Fruit fly (Drosophila melanogaster) whole organism, embryonic: Measurements from ENCODE around the gene ppk7.

Source experiments
- ATbp ChIP-seq: fragments of 200-800 bp; sonication (Bioruptor generic); optimal IDR thresholded peaks from 2 replicates; lab custom pipeline; 2017; ENCODE audit warnings: missing biosample characterization, mild to moderate bottlenecking, missing genetic modification characterization, missing genetic modification reagents
- Abd-B ChIP-seq: fragments of 200-800 bp; sonication (Bioruptor generic); optimal IDR thresholded peaks from 2 replicates; lab custom pipeline; 2018; ENCODE audit warnings: missing biosample characterization, mild to moderate bottlenecking, missing genetic modification characterization, moderate library complexity
- Blimp-1 ChIP-seq: fragments of 200-800 bp; sonication (Bioruptor generic); optimal IDR thresholded peaks from 3 replicates; lab custom pipeline; 2018; ENCODE audit warnings: missing biosample characterization, missing genetic modification characterization, mild to moderate bottlenecking, moderate library complexity, missing genetic modification reagents
- CG10979 ChIP-seq: fragments of 200-800 bp; sonication (Bioruptor generic); optimal IDR thresholded peaks from 2 replicates; lab custom pipeline; 2018; ENCODE audit warnings: missing biosample characterization, mild to moderate bottlenecking, missing genetic modification characterization, moderate library complexity
- CG11247 ChIP-seq: fragments of 200-800 bp; sonication (Bioruptor generic); IDR thresholded peaks from 2 replicates; pipeline ENCODE4 v1.3.6; 2022; ENCODE audit warnings: missing biosample characterization, missing genetic modification characterization
- CG13123 ChIP-seq: fragments of 200-800 bp; sonication (Bioruptor generic); optimal IDR thresholded peaks from 2 replicates; lab custom pipeline; 2016; ENCODE audit warnings: missing biosample characterization, missing genetic modification characterization
- CG1602 ChIP-seq: fragments of 200-800 bp; sonication (Bioruptor generic); optimal IDR thresholded peaks from 3 replicates; lab custom pipeline; 2016; ENCODE audit warnings: missing biosample characterization, missing genetic modification characterization
- CG1603 ChIP-seq: fragments of 200-800 bp; sonication (Bioruptor generic); optimal IDR thresholded peaks from 2 replicates; lab custom pipeline; 2019; ENCODE audit warnings: missing biosample characterization, mild to moderate bottlenecking, missing genetic modification characterization, moderate library complexity
- CG1832 ChIP-seq: fragments of 200-800 bp; sonication (Bioruptor generic); optimal IDR thresholded peaks from 2 replicates; lab custom pipeline; 2017; ENCODE audit warnings: missing biosample characterization, mild to moderate bottlenecking, missing genetic modification characterization, inconsistent platforms
- CG2712 ChIP-seq: fragments of 200-800 bp; optimal IDR thresholded peaks from 3 replicates; lab custom pipeline; 2019; ENCODE audit warnings: missing biosample characterization, mild to moderate bottlenecking, missing genetic modification characterization, moderate library complexity
- CG34376 ChIP-seq: fragments of 200-800 bp; sonication (Bioruptor generic); optimal IDR thresholded peaks from 2 replicates; lab custom pipeline; 2018; ENCODE audit warnings: missing biosample characterization, mild to moderate bottlenecking, missing genetic modification characterization
- CG5245 ChIP-seq: fragments of 200-800 bp; sonication (Bioruptor generic); optimal IDR thresholded peaks from 3 replicates; lab custom pipeline; 2016; ENCODE audit warnings: missing biosample characterization, missing genetic modification characterization
- CG6254 ChIP-seq: fragments of 200-800 bp; sonication (Bioruptor generic); optimal IDR thresholded peaks from 3 replicates; lab custom pipeline; 2017; ENCODE audit warnings: mild to moderate bottlenecking, missing biosample characterization, missing genetic modification reagents, missing genetic modification characterization
- CG7357 ChIP-seq: fragments of 200-800 bp; sonication (Bioruptor generic); IDR thresholded peaks from 3 replicates; pipeline ENCODE4 v1.3.6; 2022; ENCODE audit warnings: missing biosample characterization, missing genetic modification characterization
- CG7839 ChIP-seq: fragments of 200-800 bp; sonication (Bioruptor generic); optimal IDR thresholded peaks from 3 replicates; lab custom pipeline; 2018; ENCODE audit warnings: missing biosample characterization, mild to moderate bottlenecking, missing genetic modification characterization, moderate library complexity
- CG9215 ChIP-seq: fragments of 200-800 bp; sonication (Bioruptor generic); IDR thresholded peaks from 2 replicates; pipeline ENCODE4 v1.3.6; 2022; ENCODE audit warnings: missing biosample characterization, missing genetic modification characterization
- ERR ChIP-seq: fragments of 200-800 bp; sonication (Bioruptor generic); optimal IDR thresholded peaks from 2 replicates; lab custom pipeline; 2016; ENCODE audit warnings: missing biosample characterization, missing genetic modification characterization
- Hr39 ChIP-seq: fragments of >200 bp; optimal IDR thresholded peaks from 2 replicates; lab custom pipeline; 2017
- NK7.1 ChIP-seq: fragments of 200-800 bp; sonication (Bioruptor generic); optimal IDR thresholded peaks from 3 replicates; lab custom pipeline; 2016; ENCODE audit warnings: missing biosample characterization, missing genetic modification characterization
- Nf-YC ChIP-seq: fragments of 200-800 bp; optimal IDR thresholded peaks from 3 replicates; lab custom pipeline; 2019; ENCODE audit warnings: missing biosample characterization, mild to moderate bottlenecking, missing genetic modification characterization, moderate library complexity
- Spps ChIP-seq: fragments of 200-800 bp; sonication (Bioruptor generic); optimal IDR thresholded peaks from 2 replicates; lab custom pipeline; 2018; ENCODE audit warnings: missing biosample characterization, mild to moderate bottlenecking, missing genetic modification characterization
- TFAM ChIP-seq: fragments of 200-800 bp; sonication (Bioruptor generic); optimal IDR thresholded peaks from 2 replicates; lab custom pipeline; 2017; ENCODE audit warnings: missing biosample characterization, missing genetic modification characterization, inconsistent platforms
- Tbp ChIP-seq: fragments of >200 bp; optimal IDR thresholded peaks from 2 replicates; lab custom pipeline; 2018; ENCODE audit warnings: missing biosample characterization, missing genetic modification characterization
- Vsx1 ChIP-seq: fragments of 200-800 bp; sonication (Bioruptor generic); optimal IDR thresholded peaks from 2 replicates; lab custom pipeline; 2017; ENCODE audit warnings: missing biosample characterization, mild to moderate bottlenecking, missing genetic modification characterization, missing genetic modification reagents
- Xbp1 ChIP-seq: fragments of 200-800 bp; sonication (Bioruptor generic); optimal IDR thresholded peaks from 3 replicates; lab custom pipeline; 2016; ENCODE audit warnings: missing biosample characterization, mild to moderate bottlenecking, missing genetic modification characterization
- aop ChIP-seq: fragments of 200-800 bp; sonication (Bioruptor generic); IDR thresholded peaks from 2 replicates; pipeline ENCODE4 v1.3.6; 2022; ENCODE audit warnings: missing biosample characterization, missing genetic modification characterization
- bowl ChIP-seq: fragments of 200-800 bp; sonication (Bioruptor generic); IDR thresholded peaks from 2 replicates; pipeline ENCODE4 v1.3.6; 2022; ENCODE audit warnings: missing biosample characterization, missing genetic modification characterization
- chinmo ChIP-seq: fragments of 200-800 bp; sonication (Bioruptor generic); IDR thresholded peaks from 4 replicates; pipeline ENCODE4 v1.3.6; 2022; ENCODE audit warnings: missing biosample characterization, missing genetic modification characterization; ENCODE audit not compliant: partially characterized antibody
- ci ChIP-seq: fragments of 200-800 bp; sonication (Bioruptor generic); IDR thresholded peaks from 3 replicates; pipeline ENCODE4 v1.3.6; 2022; ENCODE audit warnings: missing biosample characterization, missing genetic modification characterization
- corto ChIP-seq: fragments of 200-800 bp; sonication (Bioruptor generic); optimal IDR thresholded peaks from 2 replicates; lab custom pipeline; 2016; ENCODE audit warnings: missing biosample characterization, mild to moderate bottlenecking, missing genetic modification characterization, moderate library complexity
- crol ChIP-seq: fragments of 200-800 bp; sonication (Bioruptor generic); IDR thresholded peaks from 2 replicates; pipeline ENCODE4 v1.3.6; 2022; ENCODE audit warnings: missing biosample characterization, missing genetic modification characterization
- dysf ChIP-seq: fragments of 200-800 bp; sonication (Bioruptor generic); IDR thresholded peaks from 3 replicates; pipeline ENCODE4 v1.3.6; 2022; ENCODE audit warnings: missing biosample characterization, missing genetic modification characterization
- emc ChIP-seq: fragments of 200-800 bp; sonication (Bioruptor generic); optimal IDR thresholded peaks from 2 replicates; lab custom pipeline; 2016; ENCODE audit warnings: missing biosample characterization, missing genetic modification characterization
- en ChIP-seq: fragments of 200-800 bp; sonication (Bioruptor generic); optimal IDR thresholded peaks from 2 replicates; lab custom pipeline; 2016; ENCODE audit warnings: missing biosample characterization, missing genetic modification characterization
- ewg ChIP-seq: fragments of 200-800 bp; sonication (Bioruptor generic); optimal IDR thresholded peaks from 3 replicates; lab custom pipeline; 2017; ENCODE audit warnings: mild to moderate bottlenecking, missing biosample characterization, missing genetic modification reagents, missing genetic modification characterization
- fd64A ChIP-seq: fragments of 200-800 bp; sonication (Bioruptor generic); optimal IDR thresholded peaks from 3 replicates; lab custom pipeline; 2018; ENCODE audit warnings: missing biosample characterization, mild to moderate bottlenecking, missing genetic modification characterization
- gfzf ChIP-seq: fragments of 200-800 bp; sonication (Bioruptor generic); optimal IDR thresholded peaks from 2 replicates; lab custom pipeline; 2016; ENCODE audit warnings: missing biosample characterization, mild to moderate bottlenecking, missing genetic modification characterization, moderate library complexity
- hth ChIP-seq: fragments of >200 bp; optimal IDR thresholded peaks from 2 replicates; lab custom pipeline; 2017; ENCODE audit warnings: inconsistent platforms
- ind ChIP-seq: fragments of 200-800 bp; sonication (Bioruptor generic); optimal IDR thresholded peaks from 3 replicates; lab custom pipeline; 2016; ENCODE audit warnings: missing biosample characterization, missing genetic modification characterization
- jing ChIP-seq: fragments of 200-800 bp; sonication (Bioruptor generic); optimal IDR thresholded peaks from 2 replicates; lab custom pipeline; 2018; ENCODE audit warnings: missing biosample characterization, mild to moderate bottlenecking, missing genetic modification characterization
- ken ChIP-seq: fragments of 200-800 bp; sonication (Bioruptor generic); IDR thresholded peaks from 3 replicates; pipeline ENCODE4 v1.3.6; 2022; ENCODE audit warnings: missing biosample characterization, missing genetic modification characterization
- lbe ChIP-seq: fragments of 200-800 bp; sonication (Bioruptor generic); optimal IDR thresholded peaks from 2 replicates; lab custom pipeline; 2016; ENCODE audit warnings: missing biosample characterization, mild to moderate bottlenecking, missing genetic modification characterization
- lola ChIP-seq, 3 experiments: fragments of >200 bp in 2 of 3; fragments of 200-800 bp in 1 of 3; sonication (Bioruptor generic) in 1 of 3; optimal IDR thresholded peaks; 2 replicates each; lab custom pipeline; 2017 to 2019; ENCODE audit warnings: missing biosample characterization in 3 of 3, missing genetic modification characterization in 3 of 3, mild to moderate bottlenecking in 1 of 3, moderate library complexity in 1 of 3
- mam ChIP-seq: fragments of 200-800 bp; sonication (Bioruptor generic); optimal IDR thresholded peaks from 3 replicates; lab custom pipeline; 2016; ENCODE audit warnings: missing biosample characterization, missing genetic modification characterization
- nerfin-2 ChIP-seq: fragments of 200-800 bp; sonication (Bioruptor generic); IDR thresholded peaks from 2 replicates; pipeline ENCODE4 v1.3.6; 2022; ENCODE audit warnings: missing biosample characterization, missing genetic modification characterization; ENCODE audit not compliant: partially characterized antibody
- pros ChIP-seq: fragments of 200-800 bp; sonication (Bioruptor generic); optimal IDR thresholded peaks from 3 replicates; lab custom pipeline; 2019; ENCODE audit warnings: missing biosample characterization, mild to moderate bottlenecking, missing genetic modification characterization, moderate library complexity
- psq ChIP-seq: fragments of 200-800 bp; sonication (Bioruptor generic); optimal IDR thresholded peaks from 2 replicates; lab custom pipeline; 2017; ENCODE audit warnings: missing biosample characterization, missing genetic modification characterization
- ranshi ChIP-seq: fragments of 200-800 bp; sonication (Bioruptor generic); IDR thresholded peaks from 2 replicates; pipeline ENCODE4 v1.3.6; 2022; ENCODE audit warnings: missing biosample characterization, missing genetic modification characterization
- salm ChIP-seq: fragments of 200-800 bp; sonication (Bioruptor generic); optimal IDR thresholded peaks from 2 replicates; lab custom pipeline; 2018; ENCODE audit warnings: missing biosample characterization, mild to moderate bottlenecking, missing genetic modification characterization
- shn ChIP-seq: fragments of 200-800 bp; sonication (Bioruptor generic); optimal IDR thresholded peaks from 3 replicates; lab custom pipeline; 2016; ENCODE audit warnings: missing biosample characterization, missing genetic modification characterization
- sob ChIP-seq: fragments of 200-800 bp; sonication (Bioruptor generic); IDR thresholded peaks from 2 replicates; pipeline ENCODE4 v1.3.6; 2022; ENCODE audit warnings: missing biosample characterization, missing genetic modification characterization
- wor ChIP-seq: fragments of 200-800 bp; sonication (Bioruptor generic); IDR thresholded peaks from 2 replicates; pipeline ENCODE4 v1.3.6; 2022; ENCODE audit warnings: missing biosample characterization, missing genetic modification characterization

Gene ppk7

dm6 chr2L:6351809-6352182 is 2.3 kb downstream of the ppk7 start (continued):
- TF ChIP-seq CG11247 (GFP tag; lab: Robert Waterston, UW) (peak; percentile 81), fd64A (peak; percentile 3), Blimp-1 (GFP tag; lab: Kevin White, UChicago) (peak; percentile 72), lola (GFP tag; optimal IDR thresholded peaks at IDR 0.05; lab: Kevin White, UChicago) (peak in 1 of 3 experiments; percentile 35), CG2712 (tag; lab: Kevin White, UChicago) (peak; percentile 78), dysf (GFP tag; lab: Robert Waterston, UW) (peak; percentile 94), ranshi (peak; percentile 90), Tbp (GFP tag; lab: Kevin White, UChicago) (no peak), en (GFP tag; lab: Kevin White, UChicago) (peak; percentile 48), CG13123 (GFP tag; lab: Kevin White, UChicago) (peak; percentile 4), mam (GFP tag; lab: Kevin White, UChicago) (peak; percentile 96), CG10979 (peak; percentile 74), CG6254 (GFP tag; lab: Kevin White, UChicago) (no peak), Spps (tag; lab: Kevin White, UChicago) (peak; percentile 2), shn (GFP tag; lab: Kevin White, UChicago) (peak; percentile 69), ATbp (GFP tag; lab: Kevin White, UChicago) (peak; percentile 56), salm (peak; percentile 42), psq (GFP tag; lab: Kevin White, UChicago) (no peak), NK7.1 (GFP tag; lab: Kevin White, UChicago) (peak; percentile 66), TFAM (GFP tag; lab: Kevin White, UChicago) (no peak), Vsx1 (GFP tag; lab: Kevin White, UChicago) (peak; percentile 56), CG1603 (peak; percentile 42), CG5245 (GFP tag; lab: Kevin White, UChicago) (peak; percentile 67), wor (GFP tag; lab: Robert Waterston, UW) (peak; percentile 74), CG34376 (GFP tag; lab: Kevin White, UChicago) (peak; percentile 97), ERR (GFP tag; lab: Kevin White, UChicago) (peak; percentile 66), Xbp1 (GFP tag; lab: Kevin White, UChicago) (peak; percentile 72), chinmo (GFP tag; lab: Robert Waterston, UW) (no peak), emc (GFP tag; lab: Kevin White, UChicago) (peak; percentile 47), ci (GFP tag; lab: Robert Waterston, UW) (peak; percentile 47; the same call in 1 of the 3 replicates), lbe (GFP tag; lab: Kevin White, UChicago) (no peak), jing (GFP tag; lab: Kevin White, UChicago) (peak; percentile 53), CG1602 (GFP tag; lab: Kevin White, UChicago) (peak; percentile 77), pros (GFP tag; lab: Kevin White, UChicago) (no peak), gfzf (GFP tag; lab: Kevin White, UChicago) (no peak), crol (GFP tag; lab: Robert Waterston, UW) (no peak), bowl (no peak), CG7839 (tag; lab: Kevin White, UChicago) (peak; percentile 95), corto (no peak), Abd-B (GFP tag; lab: Kevin White, UChicago) (peak; percentile 93), Hr39 (lab: Kevin White, UChicago) (no peak), CG9215 (GFP tag; lab: Robert Waterston, UW) (peak; percentile 91), aop (GFP tag; lab: Robert Waterston, UW) (0 out of 2 replicates have a peak, but pooled peaks have one; percentile 31), CG7357 (GFP tag; lab: Robert Waterston, UW) (peak; percentile 78), nerfin-2 (GFP tag; lab: Robert Waterston, UW) (no peak), ken (GFP tag; lab: Robert Waterston, UW) (peak; percentile 62; the same call in 2 of the 3 replicates), ewg (GFP tag; lab: Kevin White, UChicago) (peak; percentile 49), ind (GFP tag; lab: Kevin White, UChicago) (peak; percentile 85), Nf-YC (peak; percentile 76), CG1832 (GFP tag; lab: Kevin White, UChicago) (no peak), hth (lab: Kevin White, UChicago) (no peak), sob (peak; percentile 92)
